Worm (Caenorhabditis elegans) whole organism, mixed stage, embryonic: ENCODE measurements around the gene aat-8.
A peak's percentile ranks its signal among the peaks of the same experiment; 100 is the strongest.

ENCODE experiments used
- M03D4.4 ChIP-seq: sonication (generic microtip); optimal IDR thresholded peaks from 2 replicates; lab custom pipeline; 2017; ENCODE audit warnings: mild to moderate bottlenecking, missing genetic modification characterization, missing compliant biosample characterization
- bed-3 ChIP-seq: fragments of 200-800 bp; sonication (Bioruptor generic); optimal IDR thresholded peaks from 3 replicates; lab custom pipeline; 2018; ENCODE audit warnings: mild to moderate bottlenecking, missing genetic modification characterization, moderate library complexity, missing compliant biosample characterization
- blmp-1 ChIP-seq: fragments of 150-350 bp; optimal IDR thresholded peaks from 2 replicates; lab custom pipeline; 2014; ENCODE audit warnings: missing biosample characterization, missing genetic modification characterization
- ceh-39 ChIP-seq: fragments of 150-350 bp; optimal IDR thresholded peaks from 2 replicates; lab custom pipeline; 2014; ENCODE audit warnings: missing biosample characterization, missing genetic modification characterization
- ceh-83 ChIP-seq: fragments of 200-800 bp; sonication (Bioruptor generic); optimal IDR thresholded peaks from 2 replicates; lab custom pipeline; 2018; ENCODE audit warnings: mild to moderate bottlenecking, missing genetic modification characterization, missing compliant biosample characterization
- ces-1 ChIP-seq: fragments of 150-350 bp; optimal IDR thresholded peaks from 2 replicates; lab custom pipeline; 2014; ENCODE audit warnings: missing biosample characterization, missing genetic modification reagents, missing genetic modification characterization
- cnd-1 ChIP-seq: fragments of 200-800 bp; sonication (Bioruptor generic); optimal IDR thresholded peaks from 2 replicates; lab custom pipeline; 2018; ENCODE audit warnings: mild to moderate bottlenecking, missing genetic modification characterization, missing compliant biosample characterization
- drap-1 ChIP-seq: fragments of 200-800 bp; sonication (Bioruptor generic); optimal IDR thresholded peaks from 3 replicates; lab custom pipeline; 2018; ENCODE audit warnings: mild to moderate bottlenecking, missing genetic modification characterization, missing compliant biosample characterization
- elt-1 ChIP-seq: sonication (generic microtip); optimal IDR thresholded peaks from 2 replicates; lab custom pipeline; 2017; ENCODE audit warnings: missing genetic modification characterization, mild to moderate bottlenecking, missing compliant biosample characterization, antibody characterized with exemption, moderate library complexity, borderline replicate concordance; ENCODE audit not compliant: insufficient read depth
- elt-3 ChIP-seq: fragments of 150-350 bp; optimal IDR thresholded peaks from 2 replicates; lab custom pipeline; 2014; ENCODE audit warnings: missing biosample characterization, missing genetic modification characterization
- flh-1 ChIP-seq: fragments of 200-800 bp; sonication (Bioruptor generic); optimal IDR thresholded peaks from 2 replicates; lab custom pipeline; 2018; ENCODE audit warnings: mild to moderate bottlenecking, missing genetic modification characterization, moderate library complexity, missing compliant biosample characterization
- ham-2 ChIP-seq: fragments of 200-800 bp; sonication (Bioruptor generic); optimal IDR thresholded peaks from 2 replicates; lab custom pipeline; 2018; ENCODE audit warnings: mild to moderate bottlenecking, missing genetic modification characterization, missing compliant biosample characterization
- hlh-1 ChIP-seq: fragments of 150-350 bp; optimal IDR thresholded peaks from 2 replicates; lab custom pipeline; 2014; ENCODE audit warnings: missing biosample characterization, missing genetic modification reagents, missing genetic modification characterization
- lin-13 ChIP-seq: fragments of 150-350 bp; optimal IDR thresholded peaks from 2 replicates; lab custom pipeline; 2014; ENCODE audit warnings: missing biosample characterization, missing genetic modification characterization
- lin-32 ChIP-seq: fragments of 200-800 bp; sonication (Bioruptor generic); optimal IDR thresholded peaks from 2 replicates; lab custom pipeline; 2018; ENCODE audit warnings: mild to moderate bottlenecking, missing genetic modification characterization, missing compliant biosample characterization
- mep-1 ChIP-seq: fragments of 150-350 bp; optimal IDR thresholded peaks from 2 replicates; lab custom pipeline; 2017; ENCODE audit warnings: missing biosample characterization, missing genetic modification reagents, missing genetic modification characterization, inconsistent platforms
- mls-2 ChIP-seq: sonication (generic microtip); optimal IDR thresholded peaks from 2 replicates; lab custom pipeline; 2016; ENCODE audit warnings: mild to moderate bottlenecking, missing genetic modification characterization, moderate library complexity, missing compliant biosample characterization
- nhr-12 ChIP-seq: fragments of 150-350 bp; optimal IDR thresholded peaks from 2 replicates; lab custom pipeline; 2014; ENCODE audit warnings: missing biosample characterization, missing genetic modification characterization
- nhr-2 ChIP-seq: fragments of 150-350 bp; optimal IDR thresholded peaks from 2 replicates; lab custom pipeline; 2014; ENCODE audit warnings: missing biosample characterization, missing genetic modification characterization
- nhr-237 ChIP-seq: fragments of 150-350 bp; optimal IDR thresholded peaks from 2 replicates; lab custom pipeline; 2014; ENCODE audit warnings: missing biosample characterization, missing genetic modification characterization
- nhr-28 ChIP-seq: fragments of 150-350 bp; optimal IDR thresholded peaks from 2 replicates; lab custom pipeline; 2014; ENCODE audit warnings: missing biosample characterization, missing genetic modification characterization
- pha-4 ChIP-seq: fragments of 150-350 bp; optimal IDR thresholded peaks from 2 replicates; lab custom pipeline; 2018; ENCODE audit warnings: missing biosample characterization, missing genetic modification reagents, missing genetic modification characterization
- sem-2 ChIP-seq: fragments of 200-800 bp; sonication (Bioruptor generic); optimal IDR thresholded peaks from 2 replicates; lab custom pipeline; 2018; ENCODE audit warnings: mild to moderate bottlenecking, missing genetic modification characterization, missing compliant biosample characterization
- snpc-4 ChIP-seq: fragments of 150-350 bp; optimal IDR thresholded peaks from 2 replicates; lab custom pipeline; 2014; ENCODE audit warnings: missing biosample characterization, missing genetic modification characterization
- sptf-1 ChIP-seq: sonication (generic microtip); optimal IDR thresholded peaks from 2 replicates; lab custom pipeline; 2017; ENCODE audit warnings: mild to moderate bottlenecking, missing genetic modification characterization, moderate library complexity, missing compliant biosample characterization
- tbx-8 ChIP-seq: fragments of 200-800 bp; sonication (Bioruptor generic); optimal IDR thresholded peaks from 2 replicates; lab custom pipeline; 2018; ENCODE audit warnings: mild to moderate bottlenecking, missing genetic modification characterization, moderate library complexity, missing compliant biosample characterization
- unc-120 ChIP-seq: sonication (generic microtip); optimal IDR thresholded peaks from 2 replicates; lab custom pipeline; 2017; ENCODE audit warnings: missing genetic modification characterization, missing compliant biosample characterization; ENCODE audit not compliant: poor library complexity, severe bottlenecking
- unc-62 ChIP-seq: fragments of 150-350 bp; optimal IDR thresholded peaks from 2 replicates; lab custom pipeline; 2014; ENCODE audit warnings: missing biosample characterization, missing genetic modification reagents, missing genetic modification characterization
- zip-8 ChIP-seq: fragments of 150-350 bp; optimal IDR thresholded peaks from 2 replicates; lab custom pipeline; 2014; ENCODE audit warnings: missing biosample characterization, missing genetic modification characterization
- ztf-11 ChIP-seq: fragments of 150-350 bp; optimal IDR thresholded peaks from 2 replicates; lab custom pipeline; 2014; ENCODE audit warnings: missing biosample characterization, missing genetic modification characterization

Gene aat-8

ce11 chrIV:3874417-3874816, 9.6 kb upstream of the aat-8 start:
- TF ChIP-seq ceh-83 (peak; percentile 34), tbx-8 (no peak), sptf-1 (tag; lab: Kevin White, UChicago) (peak; percentile 18), unc-120 (tag; lab: Kevin White, UChicago) (no peak), zip-8 (tag; lab: Kevin White, UChicago) (no peak)

- no peak for TF ChIP-seq lin-13
- TF ChIP-seq ceh-83 = no peak
- TF ChIP-seq snpc-4 (tag; lab: Kevin White, UChicago) = no peak
- TF ChIP-seq nhr-28 (tag; lab: Kevin White, UChicago) = no peak
- no peak for TF ChIP-seq unc-62
- TF ChIP-seq drap-1 (GFP tag; lab: Kevin White, UChicago) = no peak
- TF ChIP-seq sptf-1 (tag; lab: Kevin White, UChicago) = no peak
- TF ChIP-seq ham-2 (GFP tag; lab: Kevin White, UChicago) = no peak
- no peak for TF ChIP-seq zip-8 (tag; lab: Kevin White, UChicago)
- TF ChIP-seq ces-1 (GFP tag; lab: Kevin White, UChicago) = no peak
- TF ChIP-seq elt-1 (tag; lab: Kevin White, UChicago) = no peak
- no peak for TF ChIP-seq nhr-12 (tag; lab: Kevin White, UChicago)
- no peak for TF ChIP-seq nhr-2 (tag; lab: Kevin White, UChicago)
Observed at ce11 chrIV:3873706-3874105, 8.9 kb upstream of the aat-8 start, which contains the start of gene F37C4.5. Gene F37C4.5, minus strand, starts transcription at chrIV:3873806.

ce11 chrIV:3873195-3873594, 8.4 kb upstream of the aat-8 start:
- no peak for TF ChIP-seq cnd-1 (tag; lab: Kevin White, UChicago)
- TF ChIP-seq elt-3 (tag; lab: Kevin White, UChicago) = no peak
- no peak for TF ChIP-seq nhr-237 (tag; lab: Kevin White, UChicago)
- TF ChIP-seq nhr-2 (tag; lab: Kevin White, UChicago) = no peak
- TF ChIP-seq ceh-83 = no peak
- no peak for TF ChIP-seq hlh-1
- TF ChIP-seq M03D4.4 (tag; lab: Kevin White, UChicago) = no peak
- TF ChIP-seq nhr-12 (tag; lab: Kevin White, UChicago) = no peak
- no peak for TF ChIP-seq sem-2 (GFP tag; lab: Kevin White, UChicago)
- no peak for TF ChIP-seq nhr-28 (tag; lab: Kevin White, UChicago)
- no peak for TF ChIP-seq unc-120 (tag; lab: Kevin White, UChicago)
- TF ChIP-seq tbx-8 = no peak
- no peak for TF ChIP-seq lin-32
- TF ChIP-seq blmp-1 (tag; lab: Kevin White, UChicago) = no peak
- TF ChIP-seq ces-1 (GFP tag; lab: Kevin White, UChicago) = no peak
- TF ChIP-seq sptf-1 (tag; lab: Kevin White, UChicago) = no peak
- no peak for TF ChIP-seq pha-4
- TF ChIP-seq mep-1 (tag; lab: Kevin White, UChicago) = no peak
- no peak for TF ChIP-seq mls-2 (tag; lab: Kevin White, UChicago)
- TF ChIP-seq, all 35 proteins: peak for 0

- TF ChIP-seq sem-2 (GFP tag; lab: Kevin White, UChicago) = no peak
- TF ChIP-seq elt-3 (tag; lab: Kevin White, UChicago) = no peak
- no peak for TF ChIP-seq unc-62
- TF ChIP-seq mep-1 (tag; lab: Kevin White, UChicago) = no peak
- no peak for TF ChIP-seq flh-1 (GFP tag; lab: Kevin White, UChicago)
- TF ChIP-seq ceh-39 = no peak
- TF ChIP-seq M03D4.4 (tag; lab: Kevin White, UChicago) = no peak
- no peak for TF ChIP-seq zip-8 (tag; lab: Kevin White, UChicago)
- no peak for TF ChIP-seq bed-3
- no peak for TF ChIP-seq ztf-11
- no peak for TF ChIP-seq nhr-12 (tag; lab: Kevin White, UChicago)
- no peak for TF ChIP-seq nhr-2 (tag; lab: Kevin White, UChicago)
- TF ChIP-seq, all 35 proteins: peak for 0
Observed at ce11 chrIV:3869875-3870274, 5.0 kb upstream of the aat-8 start.

ce11 chrIV:3867252-3867651, 2.4 kb upstream of the aat-8 start, which contains the start of gene F37C4.4:
Gene F37C4.4, plus strand, starts transcription at chrIV:3867309.
- TF ChIP-seq lin-32 = no peak
- TF ChIP-seq ham-2 (GFP tag; lab: Kevin White, UChicago) = peak; percentile 36
- TF ChIP-seq snpc-4 (tag; lab: Kevin White, UChicago) = no peak
- peak; percentile 40 for TF ChIP-seq elt-1 (tag; lab: Kevin White, UChicago)
- TF ChIP-seq, all 35 proteins: peak for 2
